Worm (Caenorhabditis elegans) whole organism, L4 larva: Measurements from ENCODE around the gene C16C10.13.

Source experiments
- F10B5.3 ChIP-seq: sonication (generic microtip); optimal IDR thresholded peaks from 2 replicates; lab custom pipeline; 2016; ENCODE audit warnings: mild to moderate bottlenecking, missing genetic modification characterization, missing compliant biosample characterization
- F26F4.8 ChIP-seq: fragments of 200-800 bp; sonication (Bioruptor generic); conservative IDR thresholded peaks from 2 replicates; pipeline ENCODE4 v1.3.6; 2022; ENCODE audit warnings: missing genetic modification characterization, missing compliant biosample characterization
- F44E2.7 ChIP-seq: fragments of 200-800 bp; sonication (Bioruptor generic); IDR thresholded peaks from 2 replicates; pipeline ENCODE4 v2.1.2; 2022; ENCODE audit warnings: missing genetic modification characterization, missing compliant biosample characterization
- R02D3.7 ChIP-seq: fragments of 150-350 bp; sonication (generic microtip); optimal IDR thresholded peaks from 3 replicates; lab custom pipeline; 2014; ENCODE audit warnings: missing biosample characterization, missing genetic modification characterization
- T20F7.1 ChIP-seq: fragments of 200-800 bp; sonication (Bioruptor generic); optimal IDR thresholded peaks from 2 replicates; lab custom pipeline; 2018; ENCODE audit warnings: mild to moderate bottlenecking, missing genetic modification characterization, missing compliant biosample characterization
- Y5F2A.4 ChIP-seq: fragments of 200-800 bp; sonication (Bioruptor generic); optimal IDR thresholded peaks from 2 replicates; lab custom pipeline; 2018; ENCODE audit warnings: mild to moderate bottlenecking, missing genetic modification characterization, missing compliant biosample characterization
- Y75B8A.6 ChIP-seq: fragments of 200-800 bp; sonication (Bioruptor generic); IDR thresholded peaks from 2 replicates; pipeline ENCODE4 v1.3.6; 2022; ENCODE audit warnings: missing genetic modification reagents, missing genetic modification characterization, missing compliant biosample characterization
- ZK546.5 ChIP-seq, 2 experiments: sonication (generic microtip); optimal IDR thresholded peaks; 2 replicates each; lab custom pipeline; 2017; ENCODE audit warnings: missing biosample characterization in 2 of 2, missing genetic modification characterization in 2 of 2
- aha-1 ChIP-seq: fragments of 150-350 bp; peaks from one replicate; lab custom pipeline; 2014; ENCODE audit warnings: missing biosample characterization, missing genetic modification characterization
- aly-2 ChIP-seq: sonication (generic microtip); optimal IDR thresholded peaks from 2 replicates; lab custom pipeline; 2018; ENCODE audit warnings: missing biosample characterization, missing genetic modification characterization
- ama-1 ChIP-seq: fragments of 150-350 bp; optimal IDR thresholded peaks from 2 replicates; lab custom pipeline; 2014; ENCODE audit warnings: inconsistent platforms, mixed read lengths
- attf-4 ChIP-seq: sonication (generic microtip); optimal IDR thresholded peaks from 3 replicates; lab custom pipeline; 2017; ENCODE audit warnings: missing biosample characterization, missing genetic modification characterization
- ceh-20 ChIP-seq: fragments of 200-800 bp; sonication (Bioruptor generic); IDR thresholded peaks from 2 replicates; pipeline ENCODE4 v1.3.6; 2022; ENCODE audit warnings: missing genetic modification reagents, missing genetic modification characterization, missing compliant biosample characterization
- ceh-32 ChIP-seq: sonication (generic microtip); optimal IDR thresholded peaks from 2 replicates; lab custom pipeline; 2016; ENCODE audit warnings: mild to moderate bottlenecking, missing genetic modification characterization, missing compliant biosample characterization; ENCODE audit not compliant: poor library complexity
- ceh-62 ChIP-seq: sonication (generic microtip); optimal IDR thresholded peaks from 2 replicates; lab custom pipeline; 2017; ENCODE audit warnings: missing biosample characterization, missing genetic modification characterization
- ceh-82 ChIP-seq: sonication (generic microtip); optimal IDR thresholded peaks from 2 replicates; lab custom pipeline; 2017; ENCODE audit warnings: missing biosample characterization, missing genetic modification characterization
- cey-2 ChIP-seq: sonication (generic microtip); optimal IDR thresholded peaks from 3 replicates; lab custom pipeline; 2017; ENCODE audit warnings: missing genetic modification characterization, mild to moderate bottlenecking, missing compliant biosample characterization, antibody characterized with exemption, borderline replicate concordance; ENCODE audit not compliant: insufficient read depth
- daf-16 ChIP-seq, 3 experiments: sonication (generic microtip); optimal IDR thresholded peaks; 2 replicates each; lab custom pipeline; 2016 to 2017; ENCODE audit warnings: missing genetic modification characterization in 3 of 3, missing genetic modification reagents in 3 of 3, mild to moderate bottlenecking in 2 of 3, missing compliant biosample characterization in 2 of 3, missing biosample characterization in 1 of 3, moderate library complexity in 1 of 3
- daf-19 ChIP-seq: fragments of 200-800 bp; sonication (Bioruptor generic); conservative IDR thresholded peaks from 2 replicates; pipeline ENCODE4 v1.3.6; 2022; ENCODE audit warnings: missing genetic modification characterization, missing compliant biosample characterization
- dmd-9 ChIP-seq: fragments of 200-800 bp; sonication (Bioruptor generic); IDR thresholded peaks from 2 replicates; pipeline ENCODE4 v1.3.6; 2022; ENCODE audit warnings: missing genetic modification reagents, missing genetic modification characterization, missing compliant biosample characterization
- egl-27 ChIP-seq: sonication (generic microtip); optimal IDR thresholded peaks from 3 replicates; lab custom pipeline; 2017; ENCODE audit warnings: missing biosample characterization, missing genetic modification reagents, missing genetic modification characterization
- fkh-10 ChIP-seq: fragments of 150-350 bp; optimal IDR thresholded peaks from 2 replicates; lab custom pipeline; 2014; ENCODE audit warnings: missing biosample characterization, missing genetic modification reagents, missing genetic modification characterization
- fos-1 ChIP-seq: fragments of 150-350 bp; optimal IDR thresholded peaks from 2 replicates; lab custom pipeline; 2014; ENCODE audit warnings: missing biosample characterization, missing genetic modification characterization
- hlh-11 ChIP-seq: fragments of 200-800 bp; sonication (Bioruptor generic); optimal IDR thresholded peaks from 2 replicates; lab custom pipeline; 2018; ENCODE audit warnings: mild to moderate bottlenecking, missing genetic modification characterization, missing compliant biosample characterization
- hmg-1.1 ChIP-seq: fragments of 200-800 bp; sonication (Bioruptor generic); IDR thresholded peaks from 2 replicates; pipeline ENCODE4 v1.3.6; 2022; ENCODE audit warnings: missing genetic modification reagents, missing genetic modification characterization, missing compliant biosample characterization
- lim-7 ChIP-seq: fragments of 200-800 bp; sonication (Bioruptor generic); IDR thresholded peaks from 2 replicates; pipeline ENCODE4 v1.3.6; 2022; ENCODE audit warnings: missing genetic modification characterization, missing compliant biosample characterization
- lin-1 ChIP-seq: fragments of 200-800 bp; sonication (Bioruptor generic); IDR thresholded peaks from 2 replicates; pipeline ENCODE4 v1.3.6; 2022; ENCODE audit warnings: missing genetic modification reagents, missing genetic modification characterization, missing compliant biosample characterization
- lin-13 ChIP-seq: fragments of 150-350 bp; optimal IDR thresholded peaks from 2 replicates; lab custom pipeline; 2014; ENCODE audit warnings: missing biosample characterization, missing genetic modification reagents, missing genetic modification characterization
- lin-29 ChIP-seq: fragments of 200-800 bp; sonication (Bioruptor generic); IDR thresholded peaks from 2 replicates; pipeline ENCODE4 v1.3.6; 2022; ENCODE audit warnings: missing genetic modification reagents, missing genetic modification characterization, missing compliant biosample characterization
- lin-38 ChIP-seq: fragments of 200-800 bp; sonication (Bioruptor generic); IDR thresholded peaks from 2 replicates; pipeline ENCODE4 v1.3.6; 2022; ENCODE audit warnings: missing genetic modification reagents, missing genetic modification characterization, missing compliant biosample characterization
- lin-39 ChIP-seq: fragments of 150-350 bp; optimal IDR thresholded peaks from 2 replicates; lab custom pipeline; 2014; ENCODE audit warnings: missing biosample characterization, missing genetic modification reagents, missing genetic modification characterization
- lir-3 ChIP-seq: sonication (generic microtip); optimal IDR thresholded peaks from 2 replicates; lab custom pipeline; 2016; ENCODE audit warnings: mild to moderate bottlenecking, missing genetic modification characterization, missing compliant biosample characterization
- madf-5 ChIP-seq, 2 experiments: fragments of 200-800 bp; sonication (Bioruptor generic); IDR thresholded peaks; 2 replicates each; pipeline ENCODE4 v1.3.6; 2022; ENCODE audit warnings: missing compliant biosample characterization in 2 of 2, missing genetic modification characterization in 2 of 2
- madf-9 ChIP-seq: fragments of 200-800 bp; sonication (Bioruptor generic); conservative IDR thresholded peaks from 2 replicates; pipeline ENCODE4 v1.3.6; 2022; ENCODE audit warnings: missing genetic modification reagents, missing genetic modification characterization, missing compliant biosample characterization
- mdt-29 ChIP-seq: fragments of 200-800 bp; sonication (Bioruptor generic); IDR thresholded peaks from 2 replicates; pipeline ENCODE4 v1.3.6; 2022; ENCODE audit warnings: missing genetic modification reagents, missing genetic modification characterization, missing compliant biosample characterization
- mes-2 ChIP-seq: sonication (generic microtip); optimal IDR thresholded peaks from 2 replicates; lab custom pipeline; 2016; ENCODE audit warnings: missing genotype, mild to moderate bottlenecking, missing genetic modification characterization, missing compliant biosample characterization; ENCODE audit not compliant: poor library complexity, severe bottlenecking
- nhr-10 ChIP-seq: fragments of 150-350 bp; optimal IDR thresholded peaks from 2 replicates; lab custom pipeline; 2014; ENCODE audit warnings: missing biosample characterization, missing genetic modification characterization
- nhr-102 ChIP-seq: sonication (generic microtip); optimal IDR thresholded peaks from 2 replicates; lab custom pipeline; 2016; ENCODE audit warnings: mild to moderate bottlenecking, missing genetic modification characterization, moderate library complexity, missing compliant biosample characterization
- nhr-11 ChIP-seq: fragments of 150-350 bp; optimal IDR thresholded peaks from 2 replicates; lab custom pipeline; 2014; ENCODE audit warnings: missing biosample characterization, missing genetic modification characterization
- nhr-25 ChIP-seq: sonication (generic microtip); optimal IDR thresholded peaks from 2 replicates; lab custom pipeline; 2017; ENCODE audit warnings: missing genetic modification characterization, mild to moderate bottlenecking, missing compliant biosample characterization, antibody characterized with exemption, moderate library complexity, borderline replicate concordance; ENCODE audit not compliant: insufficient read depth
- nhr-28 ChIP-seq: fragments of 150-350 bp; optimal IDR thresholded peaks from 2 replicates; lab custom pipeline; 2014; ENCODE audit warnings: missing biosample characterization, missing genetic modification characterization
- nhr-41 ChIP-seq: fragments of 200-800 bp; sonication (Bioruptor generic); IDR thresholded peaks from 2 replicates; pipeline ENCODE4 v1.3.6; 2022; ENCODE audit warnings: missing genetic modification reagents, missing genetic modification characterization, missing compliant biosample characterization
- nhr-48 ChIP-seq: sonication (generic microtip); optimal IDR thresholded peaks from 2 replicates; lab custom pipeline; 2016; ENCODE audit warnings: mild to moderate bottlenecking, missing genetic modification characterization, missing compliant biosample characterization
- nhr-76 ChIP-seq: fragments of 150-350 bp; optimal IDR thresholded peaks from 2 replicates; lab custom pipeline; 2014; ENCODE audit warnings: missing biosample characterization, missing genetic modification characterization
- nhr-77 ChIP-seq: fragments of 150-350 bp; optimal IDR thresholded peaks from 2 replicates; lab custom pipeline; 2014; ENCODE audit warnings: missing biosample characterization, missing genetic modification characterization
- pqm-1 ChIP-seq: sonication (generic microtip); optimal IDR thresholded peaks from 2 replicates; lab custom pipeline; 2017; ENCODE audit warnings: missing biosample characterization, missing genetic modification characterization
- zag-1 ChIP-seq: fragments of 150-350 bp; optimal IDR thresholded peaks from 2 replicates; lab custom pipeline; 2014; ENCODE audit warnings: missing biosample characterization, missing genetic modification characterization
- zfp-2 ChIP-seq: sonication (generic microtip); optimal IDR thresholded peaks from 2 replicates; lab custom pipeline; 2016; ENCODE audit warnings: mild to moderate bottlenecking, missing genetic modification characterization, missing compliant biosample characterization
- zfp-3 ChIP-seq: fragments of 200-800 bp; sonication (Bioruptor generic); conservative IDR thresholded peaks from 2 replicates; pipeline ENCODE4 v1.3.6; 2022; ENCODE audit warnings: missing genetic modification reagents, missing genetic modification characterization, missing compliant biosample characterization
- zip-2 ChIP-seq: fragments of 150-350 bp; optimal IDR thresholded peaks from 2 replicates; lab custom pipeline; 2014; ENCODE audit warnings: missing biosample characterization, missing genetic modification characterization
- ztf-11 ChIP-seq: fragments of 150-350 bp; optimal IDR thresholded peaks from 2 replicates; lab custom pipeline; 2014; ENCODE audit warnings: missing biosample characterization, missing genetic modification characterization
- ztf-7 ChIP-seq: fragments of 150-350 bp; optimal IDR thresholded peaks from 2 replicates; lab custom pipeline; 2014; ENCODE audit warnings: missing biosample characterization, missing genetic modification characterization

C16C10.13 gene

DNA sequence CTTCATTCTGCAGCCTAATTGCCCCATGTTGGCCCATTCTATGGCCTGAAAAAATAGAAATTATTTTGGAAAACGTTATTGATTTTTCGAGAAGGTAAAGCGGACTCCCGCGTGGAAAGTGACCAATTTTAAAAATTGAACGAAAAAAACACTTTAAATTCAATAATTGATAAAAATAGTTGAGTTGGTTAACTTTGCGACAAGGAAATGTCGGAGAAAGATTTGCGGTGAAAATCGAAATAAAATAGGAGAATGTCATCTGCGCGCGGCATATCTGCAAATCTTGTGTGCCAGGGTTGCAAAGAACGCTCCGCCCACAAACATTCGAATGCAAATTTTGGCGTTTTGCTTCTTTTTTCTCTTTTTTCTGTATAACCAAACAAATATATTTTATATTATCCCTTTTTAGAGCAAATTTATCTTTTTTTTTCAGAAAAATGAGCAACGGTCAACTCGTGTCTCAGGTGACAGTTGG is 5.3 kb upstream of the C16C10.13 start, which contains the start of the genes rnf-121 and C16C10.4 (continued):
- TF ChIP-seq nhr-41 (GFP tag; lab: Robert Waterston, UW): no peak
- no peak for TF ChIP-seq lin-13 (GFP tag; lab: Kevin White, UChicago)
- TF ChIP-seq nhr-102 (tag; lab: Kevin White, UChicago): peak; percentile 67
- TF ChIP-seq nhr-11 (tag; lab: Kevin White, UChicago): no peak
- no peak for TF ChIP-seq nhr-76
- TF ChIP-seq F26F4.8 (GFP tag; lab: Robert Waterston, UW): no peak
- TF ChIP-seq ceh-82 (tag; lab: Kevin White, UChicago): no peak
- TF ChIP-seq ceh-20 (GFP tag; lab: Robert Waterston, UW): no peak
- no peak for TF ChIP-seq F44E2.7 (GFP tag; lab: Robert Waterston, UW)
- no peak for TF ChIP-seq cey-2 (tag; lab: Kevin White, UChicago)
- no peak for TF ChIP-seq lir-3 (tag; lab: Kevin White, UChicago)
- 0 out of 2 replicates have a peak, but pooled peaks have one; percentile 54 for TF ChIP-seq daf-19 (GFP tag; lab: Robert Waterston, UW)
- no peak for TF ChIP-seq ceh-62 (tag; lab: Kevin White, UChicago)
- no peak for TF ChIP-seq fos-1 (tag; lab: Kevin White, UChicago)
- no peak for TF ChIP-seq aly-2 (tag; lab: Kevin White, UChicago)
- peak; percentile 74 for TF ChIP-seq lin-38 (GFP tag; lab: Robert Waterston, UW)
- TF ChIP-seq zip-2: peak; percentile 23
- TF ChIP-seq T20F7.1 (GFP tag; lab: Kevin White, UChicago): no peak
- TF ChIP-seq lim-7 (GFP tag; lab: Robert Waterston, UW): peak; percentile 58; the same call in 1 of the 2 replicates
- TF ChIP-seq madf-5 (GFP tag; IDR thresholded peaks at IDR 0.05; lab: Robert Waterston, UW): no peak
- TF ChIP-seq nhr-28: no peak
- no peak for TF ChIP-seq ztf-11
- TF ChIP-seq ztf-7 (tag; lab: Kevin White, UChicago): peak; percentile 50
- no peak for TF ChIP-seq ceh-32 (tag; lab: Kevin White, UChicago)
- TF ChIP-seq dmd-9 (GFP tag; lab: Robert Waterston, UW): no peak
- no peak for TF ChIP-seq nhr-77 (tag; lab: Kevin White, UChicago)
- TF ChIP-seq lin-1: no peak
- no peak for TF ChIP-seq zfp-2 (tag; lab: Kevin White, UChicago)
- peak in 1 of 2 experiments; percentile 70 for TF ChIP-seq daf-16 (GFP tag; optimal IDR thresholded peaks at IDR 0.05; lab: Kevin White, UChicago)
- no peak for TF ChIP-seq daf-16 (tag; optimal IDR thresholded peaks at IDR 0.05; lab: Kevin White, UChicago)
- peak; percentile 9 for TF ChIP-seq ama-1
- no peak for TF ChIP-seq zag-1 (tag; lab: Kevin White, UChicago)
- no peak for TF ChIP-seq mdt-29 (GFP tag; lab: Robert Waterston, UW)
- TF ChIP-seq nhr-25 (tag; lab: Kevin White, UChicago): no peak
- TF ChIP-seq nhr-10 (tag; lab: Kevin White, UChicago): no peak
- no peak for TF ChIP-seq fkh-10
- no peak for TF ChIP-seq attf-4 (tag; lab: Kevin White, UChicago)
- no peak for TF ChIP-seq hlh-11 (tag; lab: Kevin White, UChicago)
- TF ChIP-seq Y5F2A.4 (GFP tag; lab: Kevin White, UChicago): peak; percentile 43
- TF ChIP-seq F10B5.3 (tag; lab: Kevin White, UChicago): peak; percentile 37
- TF ChIP-seq pqm-1 (tag; lab: Kevin White, UChicago): no peak
- TF ChIP-seq ZK546.5 (tag; optimal IDR thresholded peaks at IDR 0.05; lab: Kevin White, UChicago): no peak
- no peak for TF ChIP-seq R02D3.7 (tag; lab: Kevin White, UChicago)
- TF ChIP-seq egl-27: no peak
- TF ChIP-seq lin-29: no peak
- peak; percentile 63 for TF ChIP-seq hmg-1.1 (GFP tag; lab: Robert Waterston, UW)
- TF ChIP-seq madf-9 (GFP tag; lab: Robert Waterston, UW): no peak
- TF ChIP-seq nhr-48 (tag; lab: Kevin White, UChicago): peak; percentile 30
- TF ChIP-seq mes-2 (tag; lab: Kevin White, UChicago): peak; percentile 95
- TF ChIP-seq Y75B8A.6: no peak
- TF ChIP-seq lin-39 (tag; lab: Kevin White, UChicago): no peak
- TF ChIP-seq zfp-3: no peak
- peak; percentile 45 for TF ChIP-seq aha-1
